Fruit fly (Drosophila melanogaster) whole organism, embryonic: ENCODE data around the gene CG12075.

Source experiments
- B-H2 ChIP-seq: fragments of 200-800 bp; sonication (Bioruptor generic); optimal IDR thresholded peaks from 2 replicates; lab custom pipeline; 2018; ENCODE audit warnings: missing biosample characterization, mild to moderate bottlenecking, missing genetic modification characterization
- CG13424 ChIP-seq: fragments of 200-800 bp; sonication (Bioruptor generic); optimal IDR thresholded peaks from 2 replicates; lab custom pipeline; 2019; ENCODE audit warnings: missing biosample characterization, mild to moderate bottlenecking, missing genetic modification characterization, moderate library complexity
- CG1602 ChIP-seq: fragments of 200-800 bp; sonication (Bioruptor generic); optimal IDR thresholded peaks from 3 replicates; lab custom pipeline; 2016; ENCODE audit warnings: missing biosample characterization, missing genetic modification characterization
- CG1647 ChIP-seq: fragments of 200-800 bp; sonication (Bioruptor generic); optimal IDR thresholded peaks from 3 replicates; lab custom pipeline; 2016; ENCODE audit warnings: missing biosample characterization, missing genetic modification characterization
- CG16815 ChIP-seq: fragments of 200-800 bp; sonication (Bioruptor generic); optimal IDR thresholded peaks from 3 replicates; lab custom pipeline; 2017; ENCODE audit warnings: missing biosample characterization, mild to moderate bottlenecking, missing genetic modification characterization
- CG17361 ChIP-seq: fragments of 200-800 bp; sonication (Bioruptor generic); IDR thresholded peaks from 3 replicates; pipeline ENCODE4 v1.3.6; 2022; ENCODE audit warnings: missing biosample characterization, missing genetic modification characterization
- CG7357 ChIP-seq: fragments of 200-800 bp; sonication (Bioruptor generic); IDR thresholded peaks from 3 replicates; pipeline ENCODE4 v1.3.6; 2022; ENCODE audit warnings: missing biosample characterization, missing genetic modification characterization
- GATAe ChIP-seq: fragments of 200-800 bp; sonication (Bioruptor generic); conservative IDR thresholded peaks from 2 replicates; pipeline ENCODE4 v1.3.6; 2022; ENCODE audit warnings: missing biosample characterization, missing genetic modification characterization
- al ChIP-seq: fragments of 200-800 bp; sonication (Bioruptor generic); IDR thresholded peaks from 2 replicates; pipeline ENCODE4 v1.3.6; 2022; ENCODE audit warnings: missing biosample characterization, missing genetic modification characterization
- ase ChIP-seq: fragments of 200-800 bp; sonication (Bioruptor generic); IDR thresholded peaks from 3 replicates; pipeline ENCODE4 v1.3.6; 2022; ENCODE audit warnings: missing biosample characterization, missing genetic modification characterization
- lab ChIP-seq: fragments of 200-800 bp; sonication (Bioruptor generic); optimal IDR thresholded peaks from 3 replicates; lab custom pipeline; 2017; ENCODE audit warnings: missing biosample characterization, missing genetic modification characterization, mild to moderate bottlenecking, moderate library complexity, missing genetic modification reagents
- pita ChIP-seq: fragments of 200-800 bp; sonication (Bioruptor generic); optimal IDR thresholded peaks from 2 replicates; lab custom pipeline; 2017; ENCODE audit warnings: missing biosample characterization, mild to moderate bottlenecking, missing genetic modification characterization
- so ChIP-seq: fragments of 200-800 bp; sonication (Bioruptor generic); IDR thresholded peaks from 3 replicates; pipeline ENCODE4 v1.3.6; 2022; ENCODE audit warnings: missing biosample characterization, missing genetic modification characterization
- stwl ChIP-seq: fragments of 200-800 bp; sonication (Bioruptor generic); optimal IDR thresholded peaks from 3 replicates; lab custom pipeline; 2018; ENCODE audit warnings: missing biosample characterization, mild to moderate bottlenecking, missing genetic modification characterization, moderate library complexity

DNA sequence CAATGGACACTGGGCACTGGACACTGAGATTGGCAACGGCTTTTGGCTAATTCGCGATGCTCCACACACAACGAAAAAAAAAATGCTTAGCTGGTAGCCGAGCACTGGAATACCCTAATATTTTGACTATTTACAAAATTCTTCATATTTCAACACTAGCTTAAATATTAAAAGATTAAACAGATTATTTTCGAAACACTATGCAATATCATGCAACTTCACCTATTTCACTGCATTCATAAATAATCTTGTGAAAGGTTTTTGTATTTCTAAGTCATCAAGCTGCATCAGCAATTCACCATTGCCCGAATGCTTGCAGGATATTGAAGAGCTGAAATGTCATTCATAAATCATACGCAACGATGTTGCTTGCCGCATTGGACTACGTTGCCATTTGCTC, 1.6 kb upstream of the CG12075 start:
- no peak for TF ChIP-seq CG1647
- no peak for TF ChIP-seq CG17361 (GFP tag; lab: Robert Waterston, UW)
- no peak for TF ChIP-seq B-H2
- TF ChIP-seq CG16815 (GFP tag; lab: Kevin White, UChicago): no peak
- TF ChIP-seq lab: no peak
- TF ChIP-seq CG1602: no peak
- TF ChIP-seq ase: no peak
- no peak for TF ChIP-seq GATAe
- no peak for TF ChIP-seq CG7357 (GFP tag; lab: Robert Waterston, UW)
- no peak for TF ChIP-seq CG13424 (tag; lab: Kevin White, UChicago)
- no peak for TF ChIP-seq al (GFP tag; lab: Robert Waterston, UW)
- TF ChIP-seq stwl (tag; lab: Kevin White, UChicago): no peak
- TF ChIP-seq pita (GFP tag; lab: Kevin White, UChicago): no peak
- TF ChIP-seq so (GFP tag; lab: Robert Waterston, UW): no peak
